Fruit fly (Drosophila melanogaster) whole organism, embryonic: ENCODE data around the gene MFS18.

Source experiments
- Asciz ChIP-seq: fragments of 200-800 bp; sonication (Bioruptor generic); optimal IDR thresholded peaks from 2 replicates; lab custom pipeline; 2017; ENCODE audit warnings: missing biosample characterization, mild to moderate bottlenecking, missing genetic modification characterization, missing genetic modification reagents
- CG10274 ChIP-seq: fragments of 200-800 bp; sonication (Bioruptor generic); optimal IDR thresholded peaks from 3 replicates; lab custom pipeline; 2017; ENCODE audit warnings: missing biosample characterization, mild to moderate bottlenecking, missing genetic modification characterization
- CG10979 ChIP-seq: fragments of 200-800 bp; sonication (Bioruptor generic); optimal IDR thresholded peaks from 2 replicates; lab custom pipeline; 2018; ENCODE audit warnings: missing biosample characterization, mild to moderate bottlenecking, missing genetic modification characterization, moderate library complexity
- CG12299 ChIP-seq: fragments of 200-800 bp; sonication (Bioruptor generic); optimal IDR thresholded peaks from 2 replicates; lab custom pipeline; 2018; ENCODE audit warnings: missing biosample characterization, mild to moderate bottlenecking, missing genetic modification characterization
- CG12391 ChIP-seq: fragments of 200-800 bp; sonication (Bioruptor generic); optimal IDR thresholded peaks from 3 replicates; lab custom pipeline; 2018; ENCODE audit warnings: missing biosample characterization, mild to moderate bottlenecking, missing genetic modification characterization, moderate library complexity
- CG14667 ChIP-seq: fragments of 200-800 bp; sonication (Bioruptor generic); IDR thresholded peaks from 2 replicates; pipeline ENCODE4 v1.3.6; 2022; ENCODE audit warnings: missing biosample characterization, missing genetic modification characterization
- CG15269 ChIP-seq: fragments of 200-800 bp; sonication (Bioruptor generic); optimal IDR thresholded peaks from 2 replicates; lab custom pipeline; 2018; ENCODE audit warnings: missing biosample characterization, mild to moderate bottlenecking, missing genetic modification characterization, moderate library complexity
- CG15601 ChIP-seq: fragments of 200-800 bp; sonication (Bioruptor generic); optimal IDR thresholded peaks from 3 replicates; lab custom pipeline; 2019; ENCODE audit warnings: missing biosample characterization, mild to moderate bottlenecking, missing genetic modification characterization, moderate library complexity
- CG17328 ChIP-seq: fragments of 200-800 bp; sonication (Bioruptor generic); IDR thresholded peaks from 2 replicates; pipeline ENCODE4 v1.3.6; 2022; ENCODE audit warnings: missing biosample characterization, missing genetic modification characterization
- CG17385 ChIP-seq: fragments of 200-800 bp; sonication (Bioruptor generic); optimal IDR thresholded peaks from 3 replicates; lab custom pipeline; 2018; ENCODE audit warnings: missing biosample characterization, mild to moderate bottlenecking, missing genetic modification characterization
- CG2202 ChIP-seq: fragments of 200-800 bp; sonication (Bioruptor generic); optimal IDR thresholded peaks from 2 replicates; lab custom pipeline; 2018; ENCODE audit warnings: missing biosample characterization, mild to moderate bottlenecking, missing genetic modification characterization
- CG4730 ChIP-seq: fragments of 200-800 bp; sonication (Bioruptor generic); IDR thresholded peaks from 2 replicates; pipeline ENCODE4 v1.3.6; 2022; ENCODE audit warnings: missing biosample characterization, missing genetic modification characterization
- CG5245 ChIP-seq: fragments of 200-800 bp; sonication (Bioruptor generic); optimal IDR thresholded peaks from 3 replicates; lab custom pipeline; 2016; ENCODE audit warnings: missing biosample characterization, missing genetic modification characterization
- CG6854 ChIP-seq: fragments of 200-800 bp; sonication (Bioruptor generic); optimal IDR thresholded peaks from 3 replicates; lab custom pipeline; 2017; ENCODE audit warnings: missing biosample characterization, mild to moderate bottlenecking, missing genetic modification characterization
- CG7271 ChIP-seq: fragments of 200-800 bp; sonication (Bioruptor generic); optimal IDR thresholded peaks from 2 replicates; lab custom pipeline; 2018; ENCODE audit warnings: missing biosample characterization, mild to moderate bottlenecking, missing genetic modification characterization, moderate library complexity
- CG8290 ChIP-seq, 3 experiments: fragments of 200-800 bp; sonication (Bioruptor generic); optimal IDR thresholded peaks; 2 replicates each; lab custom pipeline; 2016 to 2019; ENCODE audit warnings: missing biosample characterization in 3 of 3, missing genetic modification characterization in 3 of 3, mild to moderate bottlenecking in 2 of 3, moderate library complexity in 1 of 3
- CG9876 ChIP-seq: fragments of 200-800 bp; sonication (Bioruptor generic); optimal IDR thresholded peaks from 2 replicates; lab custom pipeline; 2016; ENCODE audit warnings: missing biosample characterization, missing genetic modification characterization
- D ChIP-seq, 2 experiments: fragments of 200-800 bp in 1 of 2; fragments of >200 bp in 1 of 2; sonication (Bioruptor generic) in 1 of 2; optimal IDR thresholded peaks; 2 replicates in 1 of 2; 3 replicates in 1 of 2; lab custom pipeline; 2017; ENCODE audit warnings: mild to moderate bottlenecking in 1 of 2, missing biosample characterization in 1 of 2, missing genetic modification characterization in 1 of 2, missing genetic modification reagents in 1 of 2
- Ets97D ChIP-seq: fragments of 200-800 bp; sonication (Bioruptor generic); optimal IDR thresholded peaks from 3 replicates; lab custom pipeline; 2016; ENCODE audit warnings: missing biosample characterization, missing genetic modification characterization
- GATAe ChIP-seq: fragments of 200-800 bp; sonication (Bioruptor generic); conservative IDR thresholded peaks from 2 replicates; pipeline ENCODE4 v1.3.6; 2022; ENCODE audit warnings: missing biosample characterization, missing genetic modification characterization
- H15 ChIP-seq: fragments of 200-800 bp; sonication (Bioruptor generic); IDR thresholded peaks from 3 replicates; pipeline ENCODE4 v1.3.6; 2022; ENCODE audit warnings: missing biosample characterization, missing genetic modification characterization
- H2.0 ChIP-seq: fragments of 200-800 bp; sonication (Bioruptor generic); IDR thresholded peaks from 2 replicates; pipeline ENCODE4 v1.3.6; 2022; ENCODE audit warnings: missing biosample characterization, missing genetic modification characterization
- Lhr ChIP-seq: fragments of 200-800 bp; sonication (Bioruptor generic); optimal IDR thresholded peaks from 3 replicates; lab custom pipeline; 2017; ENCODE audit warnings: mild to moderate bottlenecking, missing biosample characterization, missing genetic modification reagents, missing genetic modification characterization
- Med ChIP-seq: fragments of 200-800 bp; sonication (Bioruptor generic); peaks from one replicate; lab custom pipeline; 2016; ENCODE audit warnings: missing biosample characterization, missing genetic modification characterization, mild to moderate bottlenecking, inconsistent platforms, moderate library complexity
- NC2β ChIP-seq: fragments of 200-800 bp; sonication (Bioruptor generic); optimal IDR thresholded peaks from 2 replicates; lab custom pipeline; 2016; ENCODE audit warnings: missing biosample characterization, missing genetic modification characterization
- Poxn ChIP-seq: fragments of 200-800 bp; sonication (Bioruptor generic); IDR thresholded peaks from 2 replicates; pipeline ENCODE4 v1.3.6; 2022; ENCODE audit warnings: missing biosample characterization, missing genetic modification characterization
- Xrp1 ChIP-seq: fragments of 200-800 bp; sonication (Bioruptor generic); IDR thresholded peaks from 2 replicates; pipeline ENCODE4 v1.3.6; 2022; ENCODE audit warnings: missing biosample characterization, missing genetic modification characterization
- ab ChIP-seq: fragments of 200-800 bp; sonication (Bioruptor generic); optimal IDR thresholded peaks from 2 replicates; lab custom pipeline; 2016; ENCODE audit warnings: missing biosample characterization, missing genetic modification characterization
- al ChIP-seq: fragments of 200-800 bp; sonication (Bioruptor generic); IDR thresholded peaks from 2 replicates; pipeline ENCODE4 v1.3.6; 2022; ENCODE audit warnings: missing biosample characterization, missing genetic modification characterization
- ci ChIP-seq: fragments of 200-800 bp; sonication (Bioruptor generic); IDR thresholded peaks from 3 replicates; pipeline ENCODE4 v1.3.6; 2022; ENCODE audit warnings: missing biosample characterization, missing genetic modification characterization
- klu ChIP-seq: fragments of 200-800 bp; sonication (Bioruptor generic); IDR thresholded peaks from 2 replicates; pipeline ENCODE4 v1.3.6; 2022; ENCODE audit warnings: missing biosample characterization, missing genetic modification characterization
- kni ChIP-seq: fragments of 200-800 bp; sonication (Bioruptor generic); optimal IDR thresholded peaks from 3 replicates; lab custom pipeline; 2017; ENCODE audit warnings: mild to moderate bottlenecking, missing biosample characterization, missing genetic modification reagents, missing genetic modification characterization
- knrl ChIP-seq: fragments of 200-800 bp; sonication (Bioruptor generic); IDR thresholded peaks from 3 replicates; pipeline ENCODE4 v1.3.6; 2022; ENCODE audit warnings: missing biosample characterization, missing genetic modification characterization; ENCODE audit not compliant: partially characterized antibody
- nmo ChIP-seq: fragments of 200-800 bp; sonication (Bioruptor generic); optimal IDR thresholded peaks from 2 replicates; lab custom pipeline; 2018; ENCODE audit warnings: missing biosample characterization, mild to moderate bottlenecking, missing genetic modification characterization, moderate library complexity
- sens-2 ChIP-seq: fragments of 200-800 bp; sonication (Bioruptor generic); IDR thresholded peaks from 2 replicates; pipeline ENCODE4 v1.3.6; 2022; ENCODE audit warnings: missing biosample characterization, missing genetic modification characterization
- ssp ChIP-seq: fragments of 200-800 bp; sonication (Bioruptor generic); IDR thresholded peaks from 2 replicates; pipeline ENCODE4 v1.3.6; 2022; ENCODE audit warnings: missing biosample characterization, missing genetic modification characterization
- tio ChIP-seq: fragments of 200-800 bp; sonication (Bioruptor generic); optimal IDR thresholded peaks from 2 replicates; lab custom pipeline; 2017; ENCODE audit warnings: missing biosample characterization, missing genetic modification characterization, inconsistent platforms
- toy ChIP-seq: fragments of 200-800 bp; sonication (Bioruptor generic); IDR thresholded peaks from 2 replicates; pipeline ENCODE4 v1.3.6; 2022; ENCODE audit warnings: missing biosample characterization, missing genetic modification characterization
- vnd ChIP-seq: fragments of 200-800 bp; sonication (Bioruptor generic); IDR thresholded peaks from 3 replicates; pipeline ENCODE4 v1.3.6; 2022; ENCODE audit warnings: missing biosample characterization, missing genetic modification characterization; ENCODE audit not compliant: partially characterized antibody

The MFS18 gene

dm6 chr2L:4448582-4449016 lies at the start of gene MFS18 (continued):
- TF ChIP-seq vnd (GFP tag; lab: Robert Waterston, UW) = peak; percentile 47; the same call in 2 of the 3 replicates
- peak; percentile 96 for TF ChIP-seq klu (GFP tag; lab: Robert Waterston, UW)
- TF ChIP-seq CG10274 (GFP tag; lab: Kevin White, UChicago) = peak; percentile 100
- no peak; the same call in 2 of the 3 replicates for TF ChIP-seq knrl (GFP tag; lab: Robert Waterston, UW)
- peak; percentile 89 for TF ChIP-seq Lhr
- TF ChIP-seq D (optimal IDR thresholded peaks at IDR 0.05; lab: Kevin White, UChicago) = no peak
- TF ChIP-seq D (GFP tag; optimal IDR thresholded peaks at IDR 0.05; lab: Kevin White, UChicago) = peak; percentile 99
- TF ChIP-seq GATAe = peak; percentile 97
- peak; percentile 99 for TF ChIP-seq CG14667 (GFP tag; lab: Robert Waterston, UW)
- TF ChIP-seq CG15269 (tag; lab: Kevin White, UChicago) = peak; percentile 95
- peak; percentile 98 for TF ChIP-seq CG12391 (tag; lab: Kevin White, UChicago)
- TF ChIP-seq Xrp1 (GFP tag; lab: Robert Waterston, UW) = peak; percentile 100
- peak; percentile 92 for TF ChIP-seq CG12299
- TF ChIP-seq CG9876 = peak; percentile 60
- TF ChIP-seq nmo (GFP tag; lab: Kevin White, UChicago) = peak; percentile 98
- peak; percentile 92 for TF ChIP-seq CG17385 (GFP tag; lab: Kevin White, UChicago)
- TF ChIP-seq CG15601 (tag; lab: Kevin White, UChicago) = peak; percentile 91
- TF ChIP-seq ssp = peak; percentile 95
- peak; percentile 97 for TF ChIP-seq CG6854
- TF ChIP-seq CG5245 = peak; percentile 96
- no peak for TF ChIP-seq tio (GFP tag; lab: Kevin White, UChicago)
- peak; percentile 99 for TF ChIP-seq CG4730 (GFP tag; lab: Robert Waterston, UW)
- peak; percentile 99 for TF ChIP-seq Asciz (GFP tag; lab: Kevin White, UChicago)
- TF ChIP-seq toy = peak; percentile 96
- peak; percentile 98 for TF ChIP-seq H2.0 (GFP tag; lab: Robert Waterston, UW)
- TF ChIP-seq ab (GFP tag; lab: Kevin White, UChicago) = peak; percentile 54
- TF ChIP-seq Poxn (GFP tag; lab: Robert Waterston, UW) = peak; percentile 92
- TF ChIP-seq CG10979 = peak; percentile 99
- TF ChIP-seq, all 482 proteins: peak for 445

dm6 chr2L:4477978-4478377 lies 29.5 kb upstream of the MFS18 start:
- TF ChIP-seq Med (GFP tag; lab: Kevin White, UChicago) (peak; percentile 34), CG8290 (GFP tag; optimal IDR thresholded peaks at IDR 0.05; lab: Kevin White, UChicago) (no peak), CG8290 (tag; optimal IDR thresholded peaks at IDR 0.05; lab: Kevin White, UChicago) (peak in 1 of 2 experiments; percentile 19), sens-2 (GFP tag; lab: Robert Waterston, UW) (0 out of 2 replicates have a peak, but pooled peaks have one; percentile 22), NC2β (GFP tag; lab: Kevin White, UChicago) (no peak), al (GFP tag; lab: Robert Waterston, UW) (no peak), CG17328 (GFP tag; lab: Robert Waterston, UW) (0 out of 2 replicates have a peak, but pooled peaks have one; percentile 21), CG2202 (no peak), CG7271 (tag; lab: Kevin White, UChicago) (peak; percentile 74), ci (GFP tag; lab: Robert Waterston, UW) (peak; percentile 62; the same call in 2 of the 3 replicates), kni (GFP tag; lab: Kevin White, UChicago) (no peak), H15 (GFP tag; lab: Robert Waterston, UW) (0 out of 3 replicates have a peak, but pooled peaks have one; percentile 25), Ets97D (GFP tag; lab: Kevin White, UChicago) (peak; percentile 72)
